Worm (Caenorhabditis elegans) whole organism, L1 larva: ENCODE data around the gene gldi-9.

Source experiments
- C04F5.9 ChIP-seq: sonication (generic microtip); optimal IDR thresholded peaks from 2 replicates; lab custom pipeline; 2016; ENCODE audit warnings: missing genetic modification characterization, missing compliant biosample characterization
- C16A3.4 ChIP-seq: fragments of 150-350 bp; optimal IDR thresholded peaks from 2 replicates; lab custom pipeline; 2014; ENCODE audit warnings: missing biosample characterization, missing genetic modification characterization
- F16B12.6 ChIP-seq: fragments of 150-350 bp; optimal IDR thresholded peaks from 2 replicates; lab custom pipeline; 2014; ENCODE audit warnings: missing biosample characterization, missing genetic modification characterization
- aly-2 ChIP-seq: fragments of 150-350 bp; optimal IDR thresholded peaks from 2 replicates; lab custom pipeline; 2014; ENCODE audit warnings: missing biosample characterization, missing genetic modification characterization
- ama-1 ChIP-seq: fragments of 150-350 bp; optimal IDR thresholded peaks from 2 replicates; lab custom pipeline; 2014
- ceh-82 ChIP-seq, 3 experiments: fragments of 150-350 bp in 1 of 3; sonication (generic microtip) in 2 of 3; optimal IDR thresholded peaks; 2 replicates each; lab custom pipeline; 2014 to 2017; ENCODE audit warnings: missing biosample characterization in 3 of 3, missing genetic modification characterization in 3 of 3
- ceh-90 ChIP-seq: sonication (generic microtip); optimal IDR thresholded peaks from 2 replicates; lab custom pipeline; 2016; ENCODE audit warnings: missing genetic modification characterization, missing compliant biosample characterization
- dpl-1 ChIP-seq, 3 experiments: fragments of 150-350 bp in 2 of 3; sonication (generic microtip) in 1 of 3; optimal IDR thresholded peaks; 2 replicates each; lab custom pipeline; 2014 to 2017; ENCODE audit warnings: missing biosample characterization in 3 of 3, missing genetic modification characterization in 3 of 3, missing genetic modification reagents in 3 of 3
- dsc-1 ChIP-seq: sonication (generic microtip); optimal IDR thresholded peaks from 2 replicates; lab custom pipeline; 2016; ENCODE audit warnings: mild to moderate bottlenecking, missing genetic modification characterization, missing compliant biosample characterization
- efl-1 ChIP-seq, 4 experiments: fragments of 150-350 bp; optimal IDR thresholded peaks in 3 of 4; peaks in 1 of 4; 1 replicate in 1 of 4; 2 replicates in 3 of 4; lab custom pipeline; 2014; ENCODE audit warnings: missing biosample characterization in 2 of 4, missing genetic modification characterization in 2 of 4, missing genetic modification reagents in 2 of 4
- elt-3 ChIP-seq, 6 experiments: fragments of 150-350 bp in 1 of 6; sonication (generic microtip); optimal IDR thresholded peaks; 2 replicates each; lab custom pipeline; 2017 to 2018; ENCODE audit warnings: missing biosample characterization in 6 of 6, missing genetic modification characterization in 6 of 6, inconsistent platforms in 1 of 6
- fkh-8 ChIP-seq: sonication (generic microtip); optimal IDR thresholded peaks from 2 replicates; lab custom pipeline; 2016; ENCODE audit warnings: mild to moderate bottlenecking, missing genetic modification characterization, missing compliant biosample characterization
- fos-1 ChIP-seq: fragments of 150-350 bp; optimal IDR thresholded peaks from 2 replicates; lab custom pipeline; 2014; ENCODE audit warnings: missing biosample characterization, missing genetic modification characterization
- hpl-2 ChIP-seq: fragments of 150-350 bp; optimal IDR thresholded peaks from 2 replicates; lab custom pipeline; 2014; ENCODE audit warnings: missing biosample characterization, missing genetic modification reagents, missing genetic modification characterization
- isw-1 ChIP-seq: fragments of 200-800 bp; sonication (Bioruptor generic); IDR thresholded peaks from 2 replicates; pipeline ENCODE4 v1.3.6; 2022; ENCODE audit warnings: missing genetic modification characterization, missing compliant biosample characterization
- jun-1 ChIP-seq: fragments of 150-350 bp; optimal IDR thresholded peaks from 2 replicates; lab custom pipeline; 2014; ENCODE audit warnings: missing biosample characterization, missing genetic modification reagents, missing genetic modification characterization
- lin-13 ChIP-seq: fragments of 150-350 bp; optimal IDR thresholded peaks from 2 replicates; lab custom pipeline; 2014; ENCODE audit warnings: missing biosample characterization, missing genetic modification reagents, missing genetic modification characterization
- lin-15B ChIP-seq: fragments of 150-350 bp; sonication (generic microtip); optimal IDR thresholded peaks from 3 replicates; lab custom pipeline; 2014; ENCODE audit warnings: missing biosample characterization, missing genetic modification characterization
- lin-35 ChIP-seq, 2 experiments: fragments of 150-350 bp; optimal IDR thresholded peaks; 2 replicates each; lab custom pipeline; 2014; ENCODE audit warnings: missing biosample characterization in 2 of 2, missing genetic modification characterization in 2 of 2, missing genetic modification reagents in 2 of 2
- lin-39 ChIP-seq: fragments of 150-350 bp; optimal IDR thresholded peaks from 2 replicates; lab custom pipeline; 2014; ENCODE audit warnings: missing biosample characterization, missing genetic modification reagents, missing genetic modification characterization
- lsy-2 ChIP-seq, 2 experiments: fragments of 150-350 bp; optimal IDR thresholded peaks; 2 replicates each; lab custom pipeline; 2014; ENCODE audit warnings: missing biosample characterization in 2 of 2, missing genetic modification characterization in 2 of 2
- mdl-1 ChIP-seq, 2 experiments: fragments of 150-350 bp; optimal IDR thresholded peaks; 2 replicates each; lab custom pipeline; 2014 to 2017; ENCODE audit warnings: missing biosample characterization in 2 of 2, missing genetic modification characterization in 2 of 2, inconsistent platforms in 1 of 2
- mep-1 ChIP-seq: fragments of 150-350 bp; optimal IDR thresholded peaks from 2 replicates; lab custom pipeline; 2014; ENCODE audit warnings: missing biosample characterization, missing genetic modification characterization
- nhr-19 ChIP-seq: fragments of 200-800 bp; sonication (Bioruptor generic); conservative IDR thresholded peaks from 2 replicates; pipeline ENCODE4 v1.3.6; 2022; ENCODE audit warnings: missing genetic modification characterization, missing compliant biosample characterization
- nhr-20 ChIP-seq: sonication (generic microtip); optimal IDR thresholded peaks from 2 replicates; lab custom pipeline; 2016; ENCODE audit warnings: mild to moderate bottlenecking, missing genetic modification characterization, missing compliant biosample characterization
- nhr-237 ChIP-seq: fragments of 150-350 bp; optimal IDR thresholded peaks from 2 replicates; lab custom pipeline; 2014; ENCODE audit warnings: missing biosample characterization, missing genetic modification characterization
- nhr-47 ChIP-seq: sonication (generic microtip); optimal IDR thresholded peaks from 2 replicates; lab custom pipeline; 2016; ENCODE audit warnings: mild to moderate bottlenecking, missing genetic modification characterization, moderate library complexity, missing compliant biosample characterization
- nhr-71 ChIP-seq: sonication (generic microtip); optimal IDR thresholded peaks from 2 replicates; lab custom pipeline; 2016; ENCODE audit warnings: mild to moderate bottlenecking, missing genetic modification characterization, moderate library complexity, missing compliant biosample characterization
- nhr-90 ChIP-seq: sonication (generic microtip); optimal IDR thresholded peaks from 2 replicates; lab custom pipeline; 2016; ENCODE audit warnings: mild to moderate bottlenecking, missing genetic modification characterization, missing compliant biosample characterization; ENCODE audit not compliant: poor library complexity
- rnt-1 ChIP-seq: sonication (generic microtip); optimal IDR thresholded peaks from 2 replicates; lab custom pipeline; 2016; ENCODE audit warnings: mild to moderate bottlenecking, missing genetic modification characterization, moderate library complexity, missing compliant biosample characterization
- snpc-4 ChIP-seq: fragments of 150-350 bp; optimal IDR thresholded peaks from 2 replicates; lab custom pipeline; 2014; ENCODE audit warnings: missing biosample characterization, missing genetic modification characterization
- snu-23 ChIP-seq: sonication (generic microtip); optimal IDR thresholded peaks from 2 replicates; lab custom pipeline; 2016; ENCODE audit warnings: missing genetic modification characterization, missing compliant biosample characterization
- swsn-7 ChIP-seq: sonication (generic microtip); optimal IDR thresholded peaks from 2 replicates; lab custom pipeline; 2016; ENCODE audit warnings: missing genetic modification characterization, missing compliant biosample characterization
- tbx-2 ChIP-seq: sonication (generic microtip); optimal IDR thresholded peaks from 2 replicates; lab custom pipeline; 2016; ENCODE audit warnings: missing genetic modification characterization, missing compliant biosample characterization
- unc-130 ChIP-seq: fragments of 150-350 bp; optimal IDR thresholded peaks from 2 replicates; lab custom pipeline; 2017; ENCODE audit warnings: missing biosample characterization, missing genetic modification characterization, inconsistent platforms
- unc-30 ChIP-seq: sonication (generic microtip); optimal IDR thresholded peaks from 2 replicates; lab custom pipeline; 2017; ENCODE audit warnings: missing biosample characterization, missing genetic modification characterization
- unc-62 ChIP-seq: fragments of 150-350 bp; optimal IDR thresholded peaks from 2 replicates; lab custom pipeline; 2014; ENCODE audit warnings: missing biosample characterization, missing genetic modification reagents, missing genetic modification characterization
- unc-86 ChIP-seq: sonication (generic microtip); optimal IDR thresholded peaks from 2 replicates; lab custom pipeline; 2016; ENCODE audit warnings: missing genetic modification characterization, missing compliant biosample characterization
- vab-15 ChIP-seq: sonication (generic microtip); optimal IDR thresholded peaks from 2 replicates; lab custom pipeline; 2017; ENCODE audit warnings: missing genotype, mild to moderate bottlenecking, missing genetic modification characterization, missing compliant biosample characterization
- xbp-1 ChIP-seq: sonication (generic microtip); optimal IDR thresholded peaks from 2 replicates; lab custom pipeline; 2016; ENCODE audit warnings: missing genetic modification characterization, missing compliant biosample characterization
- zag-1 ChIP-seq: fragments of 150-350 bp; optimal IDR thresholded peaks from 2 replicates; lab custom pipeline; 2014; ENCODE audit warnings: missing biosample characterization, missing genetic modification characterization
- zip-4 ChIP-seq: fragments of 200-800 bp; sonication (Bioruptor generic); optimal IDR thresholded peaks from 2 replicates; lab custom pipeline; 2018; ENCODE audit warnings: mild to moderate bottlenecking, missing genetic modification characterization, moderate library complexity, missing compliant biosample characterization

Gene gldi-9

DNA sequence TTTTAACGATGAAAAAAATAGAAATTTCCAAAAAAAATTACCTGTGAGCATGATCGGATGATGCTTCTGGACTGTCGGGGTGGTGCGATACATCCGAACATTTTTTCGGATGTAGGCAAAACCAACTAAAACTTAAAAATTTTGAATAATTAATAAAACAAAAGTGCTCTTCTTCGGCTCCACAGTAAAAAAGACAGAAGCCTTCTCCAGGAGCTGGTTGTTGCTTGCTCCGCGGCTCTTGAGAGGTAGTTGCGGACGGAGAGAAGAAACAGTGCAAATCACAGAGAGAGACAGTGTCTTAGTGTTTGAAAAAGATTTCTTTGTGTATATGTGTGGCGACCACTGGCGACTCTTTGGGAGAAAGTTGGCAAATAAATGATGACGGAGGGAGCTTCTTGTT is at the start of gene gldi-9:
Gene gldi-9 (minus strand): TSS at position 101 of the 400 bp plus-strand sequence.
- TF ChIP-seq dpl-1 (GFP tag; optimal IDR thresholded peaks at IDR 0.05; lab: Kevin White, UChicago) (no peak), rnt-1 (tag; lab: Kevin White, UChicago) (no peak), dsc-1 (tag; lab: Kevin White, UChicago) (no peak), mdl-1 (tag; optimal IDR thresholded peaks at IDR 0.05; lab: Kevin White, UChicago) (no peak), unc-30 (tag; lab: Kevin White, UChicago) (no peak), unc-130 (tag; lab: Kevin White, UChicago) (no peak), zag-1 (no peak), tbx-2 (tag; lab: Kevin White, UChicago) (no peak)

DNA sequence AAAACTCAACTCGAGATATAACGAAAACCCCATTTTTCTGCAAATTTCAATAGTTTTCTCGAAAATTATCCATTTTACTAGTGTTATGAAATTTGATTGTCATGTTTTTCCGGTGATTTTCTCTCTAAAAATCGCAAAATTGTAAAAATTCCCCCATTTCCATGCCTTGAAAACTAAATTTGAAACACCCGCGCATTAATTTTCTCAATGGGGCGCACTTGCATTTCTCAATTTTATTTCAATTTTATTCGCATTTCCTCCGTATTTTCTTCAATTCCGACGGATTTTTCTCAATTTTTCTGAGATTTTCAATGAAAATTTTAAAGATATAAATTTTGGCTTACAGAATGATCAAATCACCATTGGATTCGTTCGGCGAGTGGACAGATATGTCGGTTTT is 48.9 kb upstream of the gldi-9 start, which contains the start of gene Y71H2AM.3:
Gene Y71H2AM.3 (plus strand): TSS at position 347 of the 400 bp plus-strand sequence.
- TF ChIP-seq lin-15B (peak; percentile 48), dpl-1 (GFP tag; optimal IDR thresholded peaks at IDR 0.05; lab: Kevin White, UChicago) (peak; percentile 92 to 94 (median 93)), dsc-1 (tag; lab: Kevin White, UChicago) (peak; percentile 62), fkh-8 (peak; percentile 40), C16A3.4 (tag; lab: Kevin White, UChicago) (peak; percentile 6), mep-1 (tag; lab: Kevin White, UChicago) (peak; percentile 70), lin-35 (GFP tag; optimal IDR thresholded peaks at IDR 0.05; lab: Kevin White, UChicago) (peak; percentile 95 to 96), tbx-2 (tag; lab: Kevin White, UChicago) (peak; percentile 35), lin-39 (tag; lab: Kevin White, UChicago) (no peak), swsn-7 (peak; percentile 41), nhr-71 (tag; lab: Kevin White, UChicago) (peak; percentile 66), aly-2 (tag; lab: Kevin White, UChicago) (no peak), C04F5.9 (peak; percentile 40), nhr-20 (tag; lab: Kevin White, UChicago) (peak; percentile 27), vab-15 (tag; lab: Kevin White, UChicago) (peak; percentile 32), hpl-2 (GFP tag; lab: Kevin White, UChicago) (no peak), rnt-1 (tag; lab: Kevin White, UChicago) (no peak), elt-3 (tag; optimal IDR thresholded peaks at IDR 0.05; lab: Kevin White, UChicago) (peak in 1 of 6 experiments; percentile 37), zip-4 (GFP tag; lab: Kevin White, UChicago) (peak; percentile 10), ama-1 (lab: Kevin White, UChicago) (peak; percentile 1), lsy-2 (tag; optimal IDR thresholded peaks at IDR 0.05; lab: Kevin White, UChicago) (peak; percentile 67 to 75), efl-1 (optimal IDR thresholded peaks at IDR 0.05; lab: Kevin White, UChicago) (peak; percentile 95 to 96), efl-1 (GFP tag; optimal IDR thresholded peaks at IDR 0.05 in 1 of 2; lab: Kevin White, UChicago) (peak; percentile 95 to 99), lin-13 (peak; percentile 23), xbp-1 (tag; lab: Kevin White, UChicago) (peak; percentile 52), isw-1 (no peak; the same call in 1 of the 2 replicates), nhr-19 (GFP tag; lab: Robert Waterston, UW) (peak; percentile 51), F16B12.6 (tag; lab: Kevin White, UChicago) (peak; percentile 37), jun-1 (tag; lab: Kevin White, UChicago) (peak; percentile 11), snpc-4 (tag; lab: Kevin White, UChicago) (peak; percentile 4), ceh-90 (tag; lab: Kevin White, UChicago) (no peak), nhr-237 (tag; lab: Kevin White, UChicago) (no peak), ceh-82 (tag; optimal IDR thresholded peaks at IDR 0.05; lab: Kevin White, UChicago) (peak in 2 of 3 experiments; percentile 25 to 67), unc-86 (tag; lab: Kevin White, UChicago) (peak; percentile 23), nhr-90 (tag; lab: Kevin White, UChicago) (peak; percentile 30), unc-62 (GFP tag; lab: Kevin White, UChicago) (no peak), snu-23 (GFP tag; lab: Kevin White, UChicago) (peak; percentile 43), fos-1 (tag; lab: Kevin White, UChicago) (peak; percentile 38), nhr-47 (peak; percentile 75)
